Worm (Caenorhabditis elegans): ENCODE measurements around the gene Y75B8A.63.

- peak; percentile 77 for TF ChIP-seq elt-2 (tag; optimal IDR thresholded peaks at IDR 0.05)
- no peak for TF ChIP-seq dve-1 (tag; optimal IDR thresholded peaks at IDR 0.05)
- TF ChIP-seq rnt-1 (tag; optimal IDR thresholded peaks at IDR 0.05) = peak; percentile 67
- no peak for TF ChIP-seq sox-4 (tag; optimal IDR thresholded peaks at IDR 0.05)
- no peak for TF ChIP-seq hlh-13 (GFP tag; optimal IDR thresholded peaks at IDR 0.05)
- TF ChIP-seq ama-1 (optimal IDR thresholded peaks at IDR 0.05) = no peak
These were observed 23.6 kb downstream of the Y75B8A.63 start, which contains the start of the genes pph-4.1 and Y75B8A.31 for ce11 chrIII:12351301-12351700.

All from whole organism, late embryonic.